Fruit fly (Drosophila melanogaster): ENCODE measurements around the gene CG44090.

- TF ChIP-seq psq (optimal IDR thresholded peaks at IDR 0.05) (no peak), Dll (optimal IDR thresholded peaks at IDR 0.05) (no peak)
Observed at dm6 chr3R:17402434-17402833, 31.8 kb downstream of the CG44090 start, which contains the start of gene Sur-8.

Data from whole organism.